Worm (Caenorhabditis elegans) whole organism, L3 larva: ENCODE data around the gene let-858.

ENCODE experiments used
- ZK546.5 ChIP-seq: sonication (generic microtip); optimal IDR thresholded peaks from 2 replicates; lab custom pipeline; 2017; ENCODE audit warnings: missing biosample characterization, missing genetic modification characterization
- ama-1 ChIP-seq: fragments of 150-350 bp; optimal IDR thresholded peaks from 2 replicates; lab custom pipeline; 2018
- ceh-16 ChIP-seq: sonication (generic microtip); optimal IDR thresholded peaks from 2 replicates; lab custom pipeline; 2017; ENCODE audit warnings: missing biosample characterization, missing genetic modification characterization
- ceh-28 ChIP-seq: fragments of 150-350 bp; optimal IDR thresholded peaks from 2 replicates; lab custom pipeline; 2014; ENCODE audit warnings: missing biosample characterization, missing genetic modification reagents, missing genetic modification characterization
- ceh-82 ChIP-seq: fragments of 150-350 bp; optimal IDR thresholded peaks from 2 replicates; lab custom pipeline; 2014; ENCODE audit warnings: missing biosample characterization, missing genetic modification characterization
- ceh-9 ChIP-seq: sonication (generic microtip); optimal IDR thresholded peaks from 2 replicates; lab custom pipeline; 2018; ENCODE audit warnings: missing biosample characterization, missing genetic modification characterization
- daf-12 ChIP-seq: fragments of 150-350 bp; optimal IDR thresholded peaks from 2 replicates; lab custom pipeline; 2014; ENCODE audit warnings: missing biosample characterization, missing genetic modification reagents, missing genetic modification characterization
- egl-27 ChIP-seq: sonication (generic microtip); optimal IDR thresholded peaks from 4 replicates; lab custom pipeline; 2017; ENCODE audit warnings: missing biosample characterization, missing genetic modification reagents, missing genetic modification characterization
- egl-5 ChIP-seq: fragments of 150-350 bp; optimal IDR thresholded peaks from 2 replicates; lab custom pipeline; 2017; ENCODE audit warnings: missing biosample characterization, missing genetic modification reagents, missing genetic modification characterization, inconsistent platforms
- elt-1 ChIP-seq: fragments of 150-350 bp; optimal IDR thresholded peaks from 2 replicates; lab custom pipeline; 2014; ENCODE audit warnings: missing biosample characterization, missing genetic modification characterization
- elt-2 ChIP-seq: sonication (generic microtip); optimal IDR thresholded peaks from 2 replicates; lab custom pipeline; 2016; ENCODE audit warnings: missing genetic modification reagents, mild to moderate bottlenecking, missing genetic modification characterization, missing compliant biosample characterization
- elt-3 ChIP-seq, 3 experiments: fragments of 150-350 bp in 1 of 3; sonication (generic microtip) in 2 of 3; optimal IDR thresholded peaks; 2 replicates in 2 of 3; 4 replicates in 1 of 3; lab custom pipeline; 2014 to 2017; ENCODE audit warnings: missing biosample characterization in 3 of 3, missing genetic modification characterization in 3 of 3
- eor-1 ChIP-seq, 2 experiments: fragments of 150-350 bp; optimal IDR thresholded peaks; 2 replicates each; lab custom pipeline; 2014 to 2018; ENCODE audit warnings: missing biosample characterization in 2 of 2, missing genetic modification characterization in 2 of 2
- fkh-10 ChIP-seq: sonication (generic microtip); optimal IDR thresholded peaks from 2 replicates; lab custom pipeline; 2017; ENCODE audit warnings: missing biosample characterization, missing genetic modification reagents, missing genetic modification characterization
- fkh-2 ChIP-seq: fragments of 150-350 bp; optimal IDR thresholded peaks from 2 replicates; lab custom pipeline; 2014; ENCODE audit warnings: missing biosample characterization, missing genetic modification reagents, missing genetic modification characterization
- fos-1 ChIP-seq: fragments of 150-350 bp; optimal IDR thresholded peaks from 2 replicates; lab custom pipeline; 2014; ENCODE audit warnings: missing biosample characterization, missing genetic modification characterization
- lin-15B ChIP-seq: fragments of 150-350 bp; optimal IDR thresholded peaks from 2 replicates; lab custom pipeline; 2014; ENCODE audit warnings: missing biosample characterization, missing genetic modification characterization
- lsy-12 ChIP-seq: sonication (generic microtip); optimal IDR thresholded peaks from 2 replicates; lab custom pipeline; 2016; ENCODE audit warnings: mild to moderate bottlenecking, missing genetic modification characterization, missing compliant biosample characterization
- nfya-1 ChIP-seq: sonication (generic microtip); optimal IDR thresholded peaks from 2 replicates; lab custom pipeline; 2017; ENCODE audit warnings: missing genetic modification characterization, mild to moderate bottlenecking, missing compliant biosample characterization, antibody characterized with exemption, moderate library complexity; ENCODE audit not compliant: insufficient read depth
- nhr-23 ChIP-seq: fragments of 150-350 bp; optimal IDR thresholded peaks from 2 replicates; lab custom pipeline; 2014; ENCODE audit warnings: missing biosample characterization, missing genetic modification reagents, missing genetic modification characterization
- nhr-237 ChIP-seq: fragments of 150-350 bp; optimal IDR thresholded peaks from 2 replicates; lab custom pipeline; 2014; ENCODE audit warnings: missing biosample characterization, missing genetic modification characterization
- nhr-25 ChIP-seq: sonication (generic microtip); optimal IDR thresholded peaks from 2 replicates; lab custom pipeline; 2017; ENCODE audit warnings: missing biosample characterization, missing genetic modification characterization
- nhr-43 ChIP-seq: sonication (generic microtip); optimal IDR thresholded peaks from 2 replicates; lab custom pipeline; 2016; ENCODE audit warnings: mild to moderate bottlenecking, missing genetic modification characterization, missing compliant biosample characterization; ENCODE audit not compliant: poor library complexity, severe bottlenecking
- nhr-76 ChIP-seq: fragments of 150-350 bp; sonication (generic microtip); optimal IDR thresholded peaks from 5 replicates; lab custom pipeline; 2014; ENCODE audit warnings: missing biosample characterization, missing genetic modification characterization
- nhr-77 ChIP-seq: fragments of 150-350 bp; optimal IDR thresholded peaks from 2 replicates; lab custom pipeline; 2014; ENCODE audit warnings: missing biosample characterization, missing genetic modification characterization
- pha-4 ChIP-seq: fragments of 150-350 bp; optimal IDR thresholded peaks from 2 replicates; lab custom pipeline; 2014; ENCODE audit warnings: missing biosample characterization, missing genetic modification reagents, missing genetic modification characterization
- pqm-1 ChIP-seq: fragments of 150-350 bp; optimal IDR thresholded peaks from 2 replicates; lab custom pipeline; 2017; ENCODE audit warnings: missing biosample characterization, missing genetic modification characterization, inconsistent platforms
- sea-2 ChIP-seq: fragments of 150-350 bp; sonication (generic microtip); optimal IDR thresholded peaks from 4 replicates; lab custom pipeline; 2014; ENCODE audit warnings: missing biosample characterization, missing genetic modification reagents, missing genetic modification characterization
- skn-1 ChIP-seq: fragments of 150-350 bp; optimal IDR thresholded peaks from 2 replicates; lab custom pipeline; 2014; ENCODE audit warnings: missing biosample characterization, missing genetic modification characterization
- snpc-4 ChIP-seq: fragments of 150-350 bp; optimal IDR thresholded peaks from 2 replicates; lab custom pipeline; 2014; ENCODE audit warnings: missing biosample characterization, missing genetic modification characterization
- tbx-2 ChIP-seq: sonication (generic microtip); optimal IDR thresholded peaks from 2 replicates; lab custom pipeline; 2016; ENCODE audit warnings: mild to moderate bottlenecking, missing genetic modification characterization, missing compliant biosample characterization
- unc-39 ChIP-seq: sonication (generic microtip); optimal IDR thresholded peaks from 4 replicates; lab custom pipeline; 2017; ENCODE audit warnings: missing biosample characterization, missing genetic modification characterization
- unc-62 ChIP-seq: fragments of 150-350 bp; sonication (generic microtip); optimal IDR thresholded peaks from 4 replicates; lab custom pipeline; 2014; ENCODE audit warnings: missing biosample characterization, missing genetic modification reagents, missing genetic modification characterization
- zag-1 ChIP-seq: fragments of 150-350 bp; optimal IDR thresholded peaks from 2 replicates; lab custom pipeline; 2014; ENCODE audit warnings: missing biosample characterization, missing genetic modification characterization
- ztf-11 ChIP-seq: fragments of 150-350 bp; optimal IDR thresholded peaks from 2 replicates; lab custom pipeline; 2014; ENCODE audit warnings: missing biosample characterization, missing genetic modification characterization
- ztf-4 ChIP-seq: fragments of 150-350 bp; optimal IDR thresholded peaks from 2 replicates; lab custom pipeline; 2014; ENCODE audit warnings: missing biosample characterization, missing genetic modification characterization

The let-858 gene

DNA sequence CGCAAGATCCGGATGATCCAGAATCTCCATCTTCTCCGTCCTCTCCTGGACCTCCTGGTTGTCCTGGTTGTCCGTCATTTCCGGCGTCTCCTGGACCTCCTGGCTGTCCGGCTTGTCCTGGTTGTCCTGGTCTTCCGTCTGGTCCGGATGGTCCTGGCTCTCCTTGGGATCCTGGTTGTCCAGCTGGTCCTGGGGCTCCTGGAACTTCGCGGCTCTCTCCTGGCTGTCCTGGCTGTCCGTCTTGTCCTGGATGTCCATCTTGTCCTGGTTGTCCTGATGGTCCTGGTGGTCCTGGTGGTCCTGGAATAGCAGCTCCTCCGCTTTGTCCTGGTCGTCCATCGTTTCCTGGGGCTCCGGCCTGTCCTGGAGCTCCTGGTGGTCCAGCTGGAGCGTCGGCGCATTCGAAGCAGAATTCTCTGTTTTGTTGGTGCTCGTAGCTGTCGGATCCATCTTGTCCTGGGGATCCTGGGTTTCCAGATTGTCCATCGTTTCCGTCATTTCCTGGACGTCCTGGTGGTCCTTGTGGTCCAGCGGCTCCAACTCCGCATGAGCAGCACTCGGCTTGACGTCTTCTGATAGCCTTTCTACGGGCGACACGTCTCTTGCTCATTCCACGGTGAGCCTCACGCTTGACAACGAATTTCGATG, 9.5 kb upstream of the let-858 start:
- TF ChIP-seq ceh-16 (tag; lab: Kevin White, UChicago) (no peak), ceh-9 (tag; lab: Kevin White, UChicago) (no peak), daf-12 (tag; lab: Kevin White, UChicago) (no peak), nhr-76 (tag; lab: Kevin White, UChicago) (no peak), unc-39 (no peak), pha-4 (tag; lab: Kevin White, UChicago) (no peak), skn-1 (no peak), nhr-237 (tag; lab: Kevin White, UChicago) (no peak), eor-1 (tag; optimal IDR thresholded peaks at IDR 0.05; lab: Kevin White, UChicago) (no peak), egl-5 (tag; lab: Kevin White, UChicago) (no peak), ceh-82 (tag; lab: Kevin White, UChicago) (no peak), fos-1 (tag; lab: Kevin White, UChicago) (no peak), tbx-2 (tag; lab: Kevin White, UChicago) (no peak)
- TF ChIP-seq, all 47 proteins: peak for 0

DNA sequence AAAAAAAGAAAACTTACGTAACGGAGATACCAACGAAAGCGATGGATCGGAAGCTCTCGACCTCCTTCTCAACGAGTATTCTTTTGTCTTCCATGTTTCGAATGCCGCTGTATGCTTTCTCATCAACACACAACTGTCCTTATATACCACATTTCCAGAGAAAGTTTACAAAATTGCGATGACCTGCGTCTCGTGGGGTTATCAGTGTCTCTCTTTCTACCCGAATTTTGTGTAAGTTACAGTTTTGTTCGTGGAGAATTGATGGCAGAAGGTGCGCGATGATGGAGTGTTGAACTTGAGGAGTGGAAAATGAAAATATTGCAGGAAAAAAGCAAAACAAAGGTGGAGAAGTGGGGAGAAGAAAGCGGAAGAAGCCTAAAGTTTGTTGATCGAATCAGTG, 8.5 kb upstream of the let-858 start, which contains the start of gene col-81:
Gene col-81 (minus strand): TSS at position 101 of the 400 bp plus-strand sequence.
- TF ChIP-seq daf-12 (tag; lab: Kevin White, UChicago) (no peak), fkh-2 (no peak), pqm-1 (tag; lab: Kevin White, UChicago) (no peak), nhr-23 (tag; lab: Kevin White, UChicago) (no peak), nhr-237 (tag; lab: Kevin White, UChicago) (no peak), zag-1 (tag; lab: Kevin White, UChicago) (no peak), tbx-2 (tag; lab: Kevin White, UChicago) (no peak), nhr-25 (tag; lab: Kevin White, UChicago) (no peak), fos-1 (tag; lab: Kevin White, UChicago) (no peak), elt-3 (tag; optimal IDR thresholded peaks at IDR 0.05; lab: Kevin White, UChicago) (no peak), ztf-11 (tag; lab: Kevin White, UChicago) (no peak), lsy-12 (no peak), fkh-10 (GFP tag; lab: Kevin White, UChicago) (no peak), lin-15B (tag; lab: Kevin White, UChicago) (no peak), egl-27 (no peak), elt-1 (tag; lab: Kevin White, UChicago) (no peak)

DNA sequence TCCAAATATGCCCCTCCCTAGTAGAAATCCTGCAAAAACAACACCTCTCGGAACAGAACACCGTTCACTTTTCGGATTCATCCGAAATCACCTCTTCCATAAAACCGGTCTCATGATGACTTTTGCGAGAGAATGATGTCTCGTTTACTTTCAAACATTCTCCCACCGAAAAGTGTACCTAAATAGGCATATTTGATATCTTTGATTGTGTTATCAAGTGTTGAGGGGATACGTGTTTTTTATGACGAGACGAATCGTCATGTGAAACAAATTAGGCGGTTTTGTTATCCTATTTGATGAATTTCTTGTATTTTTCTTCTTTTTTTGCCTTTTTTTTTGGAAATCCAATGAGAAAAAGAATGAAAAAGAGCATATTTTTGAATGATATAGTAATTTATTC, 7.0 kb upstream of the let-858 start:
- no peak for TF ChIP-seq ztf-4
- peak; percentile 7 for TF ChIP-seq nhr-25 (tag; lab: Kevin White, UChicago)
- no peak for TF ChIP-seq ceh-28 (tag; lab: Kevin White, UChicago)
- peak; percentile 6 for TF ChIP-seq nhr-23 (tag; lab: Kevin White, UChicago)
- TF ChIP-seq ama-1 (lab: Kevin White, UChicago), result peak; percentile 50
- TF ChIP-seq elt-1 (tag; lab: Kevin White, UChicago), result peak; percentile 39

DNA sequence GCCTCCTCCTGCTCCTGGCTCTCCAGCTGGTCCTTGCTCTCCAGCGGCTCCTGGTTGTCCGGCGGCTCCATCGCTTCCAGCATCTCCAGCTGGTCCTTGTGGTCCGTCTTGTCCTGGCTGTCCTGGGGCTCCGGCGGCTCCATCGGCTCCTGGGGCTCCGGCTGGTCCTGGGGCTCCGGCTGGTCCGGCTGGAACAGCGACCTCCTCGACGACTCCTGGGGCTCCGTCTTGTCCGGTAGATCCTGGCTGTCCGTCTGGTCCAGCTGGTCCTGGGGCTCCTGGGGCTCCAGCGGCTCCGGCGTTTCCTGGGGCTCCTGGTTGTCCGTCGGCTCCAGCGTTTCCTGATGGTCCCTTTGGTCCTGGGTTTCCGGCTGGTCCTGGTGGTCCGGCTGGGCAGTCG, 6.4 kb upstream of the let-858 start:
- TF ChIP-seq ceh-28 (tag; lab: Kevin White, UChicago) (no peak), nhr-77 (no peak), nhr-43 (tag; lab: Kevin White, UChicago) (peak; percentile 26), nfya-1 (no peak), lin-15B (tag; lab: Kevin White, UChicago) (no peak), ztf-11 (tag; lab: Kevin White, UChicago) (no peak)

DNA sequence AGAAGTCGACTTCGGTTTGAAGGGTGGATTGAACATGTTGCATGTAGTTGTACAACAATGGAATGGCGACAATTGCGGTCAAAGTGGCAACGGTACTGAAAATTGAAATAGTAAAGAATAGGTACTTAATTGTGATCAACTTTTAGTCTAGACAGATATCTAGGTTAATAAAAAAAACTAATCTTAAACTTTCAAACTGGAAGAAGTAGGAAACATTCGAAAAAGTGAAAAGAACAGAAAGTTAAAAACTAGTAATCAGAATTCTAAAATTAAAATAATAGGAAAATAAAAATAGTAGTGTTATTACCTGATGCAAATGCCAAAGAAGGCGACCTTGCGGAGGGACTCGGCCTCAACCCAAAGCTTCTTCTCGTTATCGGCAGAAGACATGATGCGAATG, 5.7 kb upstream of the let-858 start:
- TF ChIP-seq nfya-1, result peak; percentile 17
- TF ChIP-seq ceh-16 (tag; lab: Kevin White, UChicago), result peak; percentile 8
- TF ChIP-seq elt-2, result no peak
- no peak for TF ChIP-seq sea-2 (GFP tag; lab: Kevin White, UChicago)
- no peak for TF ChIP-seq unc-62 (GFP tag; lab: Kevin White, UChicago)
- TF ChIP-seq ZK546.5 (tag; lab: Kevin White, UChicago), result no peak
- TF ChIP-seq snpc-4 (tag; lab: Kevin White, UChicago), result no peak
